Fruit fly (Drosophila melanogaster) whole organism: ENCODE measurements around the gene CG5056.

ENCODE experiments used
- CG8478 ChIP-seq: fragments of >200 bp; optimal IDR thresholded peaks from 2 replicates; lab custom pipeline; 2018; ENCODE audit warnings: inconsistent platforms
- pan ChIP-seq: fragments of >200 bp; optimal IDR thresholded peaks from 2 replicates; lab custom pipeline; 2017
- psq ChIP-seq: fragments of >200 bp; optimal IDR thresholded peaks from 2 replicates; lab custom pipeline; 2017

- TF ChIP-seq pan (no peak), CG8478 (lab: Kevin White, UChicago) (no peak), psq (no peak)
Observed at dm6 chr2L:10341405-10341804, 25.1 kb upstream of the CG5056 start, which contains the start of gene CG31715.
